Worm (Caenorhabditis elegans): ENCODE results near the gene ptp-2.

The ptp-2 gene

DNA sequence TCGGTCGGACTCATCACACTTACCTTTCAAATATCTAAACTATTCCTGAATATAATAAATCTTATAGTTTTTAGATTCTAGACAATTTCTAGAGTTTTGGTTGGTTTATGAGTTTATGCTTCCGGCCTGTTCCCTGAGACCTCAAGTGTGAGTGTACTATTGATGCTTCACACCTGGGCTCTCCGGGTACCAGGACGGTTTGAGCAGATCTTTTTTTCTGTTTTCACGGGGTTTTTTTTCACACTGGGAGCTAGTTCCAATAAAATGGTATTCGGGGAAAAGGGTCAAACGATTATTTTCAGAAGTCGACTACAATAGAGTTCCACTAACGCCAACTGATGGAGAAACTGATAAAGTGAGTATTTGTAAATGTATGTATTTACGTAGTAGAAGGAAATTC is 16.3 kb upstream of the ptp-2 start:
- no peak for TF ChIP-seq ceh-14 (tag; optimal IDR thresholded peaks at IDR 0.05)
- no peak for TF ChIP-seq ama-1 (optimal IDR thresholded peaks at IDR 0.05)
- TF ChIP-seq hlh-8 (tag; optimal IDR thresholded peaks at IDR 0.05), result no peak
- no peak for TF ChIP-seq che-1 (tag; optimal IDR thresholded peaks at IDR 0.05)
- no peak for TF ChIP-seq C08G9.2 (tag; optimal IDR thresholded peaks at IDR 0.05)
- TF ChIP-seq dve-1 (tag; optimal IDR thresholded peaks at IDR 0.05), result no peak
- no peak for TF ChIP-seq hlh-30 (tag; optimal IDR thresholded peaks at IDR 0.05; ENCODE audit: insufficient read depth)
- no peak for TF ChIP-seq mec-3 (tag; optimal IDR thresholded peaks at IDR 0.05; ENCODE audit: borderline replicate concordance)
- TF ChIP-seq pha-2 (tag; optimal IDR thresholded peaks at IDR 0.05), result no peak
- TF ChIP-seq pha-4 (tag; optimal IDR thresholded peaks at IDR 0.05), result no peak
- TF ChIP-seq K09A11.1 (tag; optimal IDR thresholded peaks at IDR 0.05; ENCODE audit: insufficient read depth), result no peak
- no peak for TF ChIP-seq ceh-34 (tag; optimal IDR thresholded peaks at IDR 0.05)
- no peak for TF ChIP-seq zip-5 (tag; optimal IDR thresholded peaks at IDR 0.05)
- TF ChIP-seq rnt-1 (tag; optimal IDR thresholded peaks at IDR 0.05), result no peak
- no peak for TF ChIP-seq odd-2 (tag; optimal IDR thresholded peaks at IDR 0.05)
- no peak for TF ChIP-seq lin-11 (tag; optimal IDR thresholded peaks at IDR 0.05)
- TF ChIP-seq tbx-7 (tag; optimal IDR thresholded peaks at IDR 0.05), result no peak
- no peak for TF ChIP-seq sdc-2 (tag; optimal IDR thresholded peaks at IDR 0.05)

DNA sequence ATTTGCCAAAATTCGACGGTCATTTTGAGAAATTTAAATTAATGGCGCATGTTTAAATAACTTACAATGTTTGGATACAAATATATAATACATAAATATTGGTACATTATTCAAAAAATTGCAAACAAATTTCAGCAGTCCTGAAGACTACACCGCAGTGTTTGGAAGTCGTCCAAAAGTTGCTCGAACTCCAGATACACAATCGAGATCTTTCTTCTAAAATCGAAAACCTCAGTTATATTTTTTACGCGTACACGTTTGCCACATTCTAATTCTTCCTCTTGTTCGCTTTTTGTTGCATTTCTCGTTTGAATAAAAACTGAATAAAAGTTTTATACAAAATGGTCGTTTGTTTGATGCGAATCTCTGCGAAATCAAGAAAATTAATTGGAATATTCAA is 14.2 kb upstream of the ptp-2 start, which contains the start of gene tsp-18:
Gene tsp-18 (plus strand): TSS at position 301 of the 400 bp plus-strand sequence.
- TF ChIP-seq ttx-3 (tag; optimal IDR thresholded peaks at IDR 0.05) (no peak), ceh-30 (tag; optimal IDR thresholded peaks at IDR 0.05) (no peak), ceh-19 (GFP tag; optimal IDR thresholded peaks at IDR 0.05) (no peak), sox-4 (tag; optimal IDR thresholded peaks at IDR 0.05) (no peak)

- no peak for TF ChIP-seq T23F11.4 (GFP tag; optimal IDR thresholded peaks at IDR 0.05)
- TF ChIP-seq fkh-6 (tag; optimal IDR thresholded peaks at IDR 0.05), result no peak
- TF ChIP-seq pax-1 (tag; optimal IDR thresholded peaks at IDR 0.05), result no peak
- TF ChIP-seq pqm-1 (tag; optimal IDR thresholded peaks at IDR 0.05), result no peak
- TF ChIP-seq K02D7.2 (tag; optimal IDR thresholded peaks at IDR 0.05), result no peak
These were observed 12.2 kb upstream of the ptp-2 start, which contains the start of gene F59G1.8 for ce11 chrII:5906274-5906673. Gene F59G1.8 (plus strand): TSS chrII:5906566.

DNA sequence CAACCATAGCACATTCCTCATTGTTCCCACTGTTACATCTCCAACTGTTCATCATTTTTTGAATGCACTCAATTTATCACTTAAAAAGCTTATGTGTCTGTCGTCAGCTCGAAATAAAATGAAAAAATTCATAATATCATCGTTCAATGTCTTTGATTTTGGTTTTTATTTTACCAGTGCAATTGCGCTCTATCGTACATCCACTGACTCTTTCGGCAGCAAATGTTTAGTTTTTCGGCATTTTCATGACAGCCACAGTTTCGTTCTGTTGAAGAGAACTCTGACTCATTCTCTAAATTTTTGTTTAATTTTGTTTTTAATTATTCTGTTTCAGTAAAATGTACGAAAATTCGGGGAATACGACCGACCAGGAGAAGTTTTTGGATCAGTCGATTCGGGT is 11.0 kb upstream of the ptp-2 start, which contains the start of gene vps-35:
Gene vps-35 (plus strand): TSS at position 335 of the 400 bp plus-strand sequence.
- TF ChIP-seq sdc-2 (tag; optimal IDR thresholded peaks at IDR 0.05) (no peak), ceh-31 (tag; optimal IDR thresholded peaks at IDR 0.05) (peak; percentile 39)

ce11 chrII:5911274-5911673 is 7.2 kb upstream of the ptp-2 start, which contains the start of gene cgt-3:
Gene cgt-3 (plus strand): TSS chrII:5911324.
- TF ChIP-seq K02D7.2 (tag; optimal IDR thresholded peaks at IDR 0.05), result no peak
- no peak for TF ChIP-seq elt-4 (tag; optimal IDR thresholded peaks at IDR 0.05)
- no peak for TF ChIP-seq hlh-8 (tag; optimal IDR thresholded peaks at IDR 0.05)
- no peak for TF ChIP-seq lin-11 (tag; optimal IDR thresholded peaks at IDR 0.05)
- no peak for TF ChIP-seq K09A11.1 (tag; optimal IDR thresholded peaks at IDR 0.05; ENCODE audit: insufficient read depth)
- no peak for TF ChIP-seq pros-1 (tag; optimal IDR thresholded peaks at IDR 0.05)
- no peak for TF ChIP-seq ama-1 (optimal IDR thresholded peaks at IDR 0.05)
- TF ChIP-seq che-1 (tag; optimal IDR thresholded peaks at IDR 0.05), result no peak
- TF ChIP-seq ceh-14 (tag; optimal IDR thresholded peaks at IDR 0.05), result no peak
- TF ChIP-seq hlh-6 (tag; optimal IDR thresholded peaks at IDR 0.05), result no peak
- TF ChIP-seq hlh-15 (tag; optimal IDR thresholded peaks at IDR 0.05), result no peak
- TF ChIP-seq C38D4.7 (GFP tag; optimal IDR thresholded peaks at IDR 0.05), result no peak
- TF ChIP-seq ceh-31 (tag; optimal IDR thresholded peaks at IDR 0.05), result no peak
- TF ChIP-seq T23F11.4 (GFP tag; optimal IDR thresholded peaks at IDR 0.05), result no peak
- TF ChIP-seq Y22D7AL.16 (tag; optimal IDR thresholded peaks at IDR 0.05), result no peak
- TF ChIP-seq rnt-1 (tag; optimal IDR thresholded peaks at IDR 0.05), result no peak
- TF ChIP-seq nhr-11 (tag; optimal IDR thresholded peaks at IDR 0.05), result no peak
- TF ChIP-seq unc-42 (tag; optimal IDR thresholded peaks at IDR 0.05), result no peak
- no peak for TF ChIP-seq mec-3 (tag; optimal IDR thresholded peaks at IDR 0.05; ENCODE audit: borderline replicate concordance)
- TF ChIP-seq F13H6.1 (tag; optimal IDR thresholded peaks at IDR 0.05), result no peak

Measured in whole organism, late embryonic.